Fruit fly (Drosophila melanogaster) whole organism, embryonic: ENCODE results near the gene Pxd.

ENCODE experiments used
- Aef1 ChIP-seq: fragments of 200-800 bp; sonication (Bioruptor generic); IDR thresholded peaks from 3 replicates; pipeline ENCODE4 v1.3.6; 2022; ENCODE audit warnings: missing biosample characterization, missing genetic modification characterization
- CG11093 ChIP-seq: fragments of 200-800 bp; sonication (Bioruptor generic); IDR thresholded peaks from 3 replicates; pipeline ENCODE4 v1.3.6; 2022; ENCODE audit warnings: missing biosample characterization, missing genetic modification characterization
- CG11456 ChIP-seq: fragments of 200-800 bp; sonication (Bioruptor generic); IDR thresholded peaks from 3 replicates; pipeline ENCODE4 v1.3.6; 2022; ENCODE audit warnings: missing biosample characterization, missing genetic modification characterization
- CG12071 ChIP-seq: fragments of 200-800 bp; sonication (Bioruptor generic); optimal IDR thresholded peaks from 3 replicates; lab custom pipeline; 2018; ENCODE audit warnings: missing biosample characterization, mild to moderate bottlenecking, missing genetic modification characterization
- CG13424 ChIP-seq: fragments of 200-800 bp; sonication (Bioruptor generic); optimal IDR thresholded peaks from 2 replicates; lab custom pipeline; 2019; ENCODE audit warnings: missing biosample characterization, mild to moderate bottlenecking, missing genetic modification characterization, moderate library complexity
- CG14050 ChIP-seq: fragments of 200-800 bp; sonication (Bioruptor generic); IDR thresholded peaks from 3 replicates; pipeline ENCODE4 v1.3.6; 2022; ENCODE audit warnings: missing biosample characterization, missing genetic modification characterization
- CG14667 ChIP-seq: fragments of 200-800 bp; sonication (Bioruptor generic); IDR thresholded peaks from 2 replicates; pipeline ENCODE4 v1.3.6; 2022; ENCODE audit warnings: missing biosample characterization, missing genetic modification characterization
- CG16863 ChIP-seq: fragments of 200-800 bp; sonication (Bioruptor generic); optimal IDR thresholded peaks from 3 replicates; lab custom pipeline; 2016; ENCODE audit warnings: missing biosample characterization, missing genetic modification characterization
- CG17385 ChIP-seq: fragments of 200-800 bp; sonication (Bioruptor generic); optimal IDR thresholded peaks from 3 replicates; lab custom pipeline; 2018; ENCODE audit warnings: missing biosample characterization, mild to moderate bottlenecking, missing genetic modification characterization
- CG18011 ChIP-seq: fragments of 200-800 bp; sonication (Bioruptor generic); optimal IDR thresholded peaks from 2 replicates; lab custom pipeline; 2017; ENCODE audit warnings: missing biosample characterization, missing genetic modification characterization, mild to moderate bottlenecking, moderate library complexity, missing genotype
- CG18599 ChIP-seq: fragments of 200-800 bp; sonication (Bioruptor generic); optimal IDR thresholded peaks from 3 replicates; lab custom pipeline; 2017; ENCODE audit warnings: missing biosample characterization, missing genetic modification characterization, mild to moderate bottlenecking, moderate library complexity, missing genetic modification reagents
- CG2202 ChIP-seq: fragments of 200-800 bp; sonication (Bioruptor generic); optimal IDR thresholded peaks from 2 replicates; lab custom pipeline; 2018; ENCODE audit warnings: missing biosample characterization, mild to moderate bottlenecking, missing genetic modification characterization
- CG31388 ChIP-seq: fragments of 200-800 bp; sonication (Bioruptor generic); optimal IDR thresholded peaks from 2 replicates; lab custom pipeline; 2016; ENCODE audit warnings: missing biosample characterization, missing genetic modification characterization
- CG32767 ChIP-seq: fragments of 200-800 bp; sonication (Bioruptor generic); IDR thresholded peaks from 2 replicates; pipeline ENCODE4 v1.3.6; 2022; ENCODE audit warnings: missing biosample characterization, missing genetic modification characterization
- CG33557 ChIP-seq: fragments of 200-800 bp; sonication (Bioruptor generic); optimal IDR thresholded peaks from 2 replicates; lab custom pipeline; 2019; ENCODE audit warnings: missing biosample characterization, mild to moderate bottlenecking, missing genetic modification characterization, moderate library complexity
- CG34376 ChIP-seq: fragments of 200-800 bp; sonication (Bioruptor generic); optimal IDR thresholded peaks from 2 replicates; lab custom pipeline; 2018; ENCODE audit warnings: missing biosample characterization, mild to moderate bottlenecking, missing genetic modification characterization
- CG4282 ChIP-seq: fragments of 200-800 bp; sonication (Bioruptor generic); optimal IDR thresholded peaks from 2 replicates; lab custom pipeline; 2016; ENCODE audit warnings: missing biosample characterization, missing genetic modification characterization
- CG5180 ChIP-seq: fragments of 200-800 bp; sonication (Bioruptor generic); optimal IDR thresholded peaks from 3 replicates; lab custom pipeline; 2017; ENCODE audit warnings: missing biosample characterization, missing genetic modification characterization, mild to moderate bottlenecking, moderate library complexity, missing genetic modification reagents
- CG6654 ChIP-seq: fragments of 200-800 bp; sonication (Bioruptor generic); optimal IDR thresholded peaks from 2 replicates; lab custom pipeline; 2017; ENCODE audit warnings: missing biosample characterization, mild to moderate bottlenecking, missing genetic modification characterization
- CG6689 ChIP-seq: fragments of 200-800 bp; sonication (Bioruptor generic); IDR thresholded peaks from 2 replicates; pipeline ENCODE4 v1.3.6; 2022; ENCODE audit warnings: missing biosample characterization, missing genetic modification characterization
- CG7928 ChIP-seq: fragments of 200-800 bp; sonication (Bioruptor generic); optimal IDR thresholded peaks from 2 replicates; lab custom pipeline; 2017; ENCODE audit warnings: missing biosample characterization, mild to moderate bottlenecking, missing genetic modification characterization
- CG7987 ChIP-seq: fragments of 200-800 bp; sonication (Bioruptor generic); optimal IDR thresholded peaks from 2 replicates; lab custom pipeline; 2018; ENCODE audit warnings: missing biosample characterization, mild to moderate bottlenecking, missing genetic modification characterization, moderate library complexity
- CG9932 ChIP-seq: fragments of 200-800 bp; sonication (Bioruptor generic); IDR thresholded peaks from 2 replicates; pipeline ENCODE4 v1.3.6; 2022; ENCODE audit warnings: missing biosample characterization, missing genetic modification characterization
- Camta ChIP-seq: fragments of 200-800 bp; sonication (Bioruptor generic); optimal IDR thresholded peaks from 2 replicates; lab custom pipeline; 2016; ENCODE audit warnings: missing biosample characterization, missing genetic modification characterization
- D19B ChIP-seq: fragments of 200-800 bp; sonication (Bioruptor generic); optimal IDR thresholded peaks from 2 replicates; lab custom pipeline; 2017; ENCODE audit warnings: missing biosample characterization, mild to moderate bottlenecking, missing genetic modification characterization
- Kr ChIP-seq: fragments of 200-800 bp; sonication (Bioruptor generic); optimal IDR thresholded peaks from 2 replicates; lab custom pipeline; 2017; ENCODE audit warnings: missing biosample characterization, mild to moderate bottlenecking, missing genetic modification characterization
- Lim3 ChIP-seq: fragments of 200-800 bp; sonication (Bioruptor generic); IDR thresholded peaks from 2 replicates; pipeline ENCODE4 v1.3.6; 2022; ENCODE audit warnings: missing biosample characterization, missing genetic modification characterization
- Lpt ChIP-seq: fragments of >200 bp; optimal IDR thresholded peaks from 2 replicates; lab custom pipeline; 2018; ENCODE audit warnings: missing biosample characterization, missing genetic modification characterization
- MTF-1 ChIP-seq: fragments of 200-800 bp; sonication (Bioruptor generic); optimal IDR thresholded peaks from 2 replicates; lab custom pipeline; 2018; ENCODE audit warnings: missing biosample characterization, mild to moderate bottlenecking, missing genetic modification characterization, borderline replicate concordance
- NC2α ChIP-seq: fragments of 200-800 bp; sonication (Bioruptor generic); optimal IDR thresholded peaks from 2 replicates; lab custom pipeline; 2016; ENCODE audit warnings: missing biosample characterization, missing genetic modification characterization
- NC2β ChIP-seq: fragments of 200-800 bp; sonication (Bioruptor generic); optimal IDR thresholded peaks from 2 replicates; lab custom pipeline; 2016; ENCODE audit warnings: missing biosample characterization, missing genetic modification characterization
- NFAT ChIP-seq: fragments of 200-800 bp; sonication (Bioruptor generic); IDR thresholded peaks from 2 replicates; pipeline ENCODE4 v1.3.6; 2022; ENCODE audit warnings: missing biosample characterization, missing genetic modification characterization
- Pdp1 ChIP-seq, 2 experiments: fragments of 200-800 bp; sonication (Bioruptor generic); optimal IDR thresholded peaks; 3 replicates each; lab custom pipeline; 2016; ENCODE audit warnings: missing biosample characterization in 2 of 2, missing genetic modification characterization in 2 of 2, mild to moderate bottlenecking in 1 of 2, moderate library complexity in 1 of 2
- Stat92E ChIP-seq, 3 experiments: fragments of >200 bp in 2 of 3; fragments of 200-800 bp in 1 of 3; sonication (Bioruptor generic) in 1 of 3; optimal IDR thresholded peaks; 2 replicates each; lab custom pipeline; 2017 to 2019; ENCODE audit warnings: missing biosample characterization in 3 of 3, missing genetic modification characterization in 3 of 3, mild to moderate bottlenecking in 1 of 3, moderate library complexity in 1 of 3
- Xbp1 ChIP-seq: fragments of 200-800 bp; sonication (Bioruptor generic); optimal IDR thresholded peaks from 3 replicates; lab custom pipeline; 2016; ENCODE audit warnings: missing biosample characterization, mild to moderate bottlenecking, missing genetic modification characterization
- ac ChIP-seq: fragments of 200-800 bp; sonication (Bioruptor generic); optimal IDR thresholded peaks from 3 replicates; lab custom pipeline; 2017; ENCODE audit warnings: missing biosample characterization, mild to moderate bottlenecking, missing genetic modification characterization
- az2 ChIP-seq: fragments of 200-800 bp; sonication (Bioruptor generic); optimal IDR thresholded peaks from 3 replicates; lab custom pipeline; 2016; ENCODE audit warnings: missing biosample characterization, missing genetic modification characterization
- bsh ChIP-seq, 2 experiments: fragments of 200-800 bp; sonication (Bioruptor generic); optimal IDR thresholded peaks; 2 replicates each; lab custom pipeline; 2017 to 2018; ENCODE audit warnings: mild to moderate bottlenecking in 2 of 2, missing biosample characterization in 2 of 2, missing genetic modification characterization in 2 of 2, moderate library complexity in 1 of 2
- emc ChIP-seq: fragments of 200-800 bp; sonication (Bioruptor generic); optimal IDR thresholded peaks from 2 replicates; lab custom pipeline; 2016; ENCODE audit warnings: missing biosample characterization, missing genetic modification characterization
- exex ChIP-seq: fragments of 200-800 bp; sonication (Bioruptor generic); optimal IDR thresholded peaks from 4 replicates; lab custom pipeline; 2018; ENCODE audit warnings: missing biosample characterization, mild to moderate bottlenecking, missing genetic modification characterization, moderate library complexity
- gcm2 ChIP-seq: fragments of 200-800 bp; sonication (Bioruptor generic); optimal IDR thresholded peaks from 2 replicates; lab custom pipeline; 2016; ENCODE audit warnings: missing biosample characterization, missing genetic modification characterization
- gem ChIP-seq: fragments of 200-800 bp; sonication (Bioruptor generic); optimal IDR thresholded peaks from 2 replicates; lab custom pipeline; 2019; ENCODE audit warnings: missing biosample characterization, mild to moderate bottlenecking, missing genetic modification characterization, moderate library complexity
- knrl ChIP-seq: fragments of 200-800 bp; sonication (Bioruptor generic); IDR thresholded peaks from 3 replicates; pipeline ENCODE4 v1.3.6; 2022; ENCODE audit warnings: missing biosample characterization, missing genetic modification characterization; ENCODE audit not compliant: partially characterized antibody
- lov ChIP-seq, 2 experiments: fragments of 200-800 bp in 1 of 2; fragments of >200 bp in 1 of 2; sonication (Bioruptor generic) in 1 of 2; IDR thresholded peaks in 1 of 2; optimal IDR thresholded peaks in 1 of 2; 2 replicates in 1 of 2; 3 replicates in 1 of 2; pipeline versions ENCODE4 v1.3.6 to Lab custom; 2017 to 2022; ENCODE audit warnings: missing biosample characterization in 1 of 2, missing genetic modification characterization in 1 of 2
- psq ChIP-seq: fragments of 200-800 bp; sonication (Bioruptor generic); optimal IDR thresholded peaks from 2 replicates; lab custom pipeline; 2017; ENCODE audit warnings: missing biosample characterization, missing genetic modification characterization
- ranshi ChIP-seq: fragments of 200-800 bp; sonication (Bioruptor generic); IDR thresholded peaks from 2 replicates; pipeline ENCODE4 v1.3.6; 2022; ENCODE audit warnings: missing biosample characterization, missing genetic modification characterization
- row ChIP-seq: fragments of 200-800 bp; sonication (Bioruptor generic); IDR thresholded peaks from 3 replicates; pipeline ENCODE4 v1.3.6; 2022; ENCODE audit warnings: missing biosample characterization, missing genetic modification characterization
- run ChIP-seq: fragments of 200-800 bp; sonication (Bioruptor generic); optimal IDR thresholded peaks from 3 replicates; lab custom pipeline; 2018; ENCODE audit warnings: missing biosample characterization, mild to moderate bottlenecking, missing genetic modification characterization
- ssp ChIP-seq: fragments of 200-800 bp; sonication (Bioruptor generic); IDR thresholded peaks from 2 replicates; pipeline ENCODE4 v1.3.6; 2022; ENCODE audit warnings: missing biosample characterization, missing genetic modification characterization
- zf30C ChIP-seq: fragments of 200-800 bp; sonication (Bioruptor generic); optimal IDR thresholded peaks from 3 replicates; lab custom pipeline; 2018; ENCODE audit warnings: missing biosample characterization, mild to moderate bottlenecking, missing genetic modification characterization

Gene Pxd

dm6 chr3R:17060244-17060664 is 45.9 kb downstream of the Pxd start (continued):
- TF ChIP-seq CG7928 (GFP tag; lab: Kevin White, UChicago) (no peak), CG14050 (GFP tag; lab: Robert Waterston, UW) (no peak), CG17385 (GFP tag; lab: Kevin White, UChicago) (peak; percentile 50), CG6689 (GFP tag; lab: Robert Waterston, UW) (0 out of 2 replicates have a peak, but pooled peaks have one; percentile 44), knrl (GFP tag; lab: Robert Waterston, UW) (no peak), CG18011 (no peak), MTF-1 (GFP tag; lab: Kevin White, UChicago) (no peak), CG4282 (no peak), CG5180 (GFP tag; lab: Kevin White, UChicago) (peak; percentile 15), D19B (GFP tag; lab: Kevin White, UChicago) (no peak), CG2202 (no peak), CG11093 (no peak), ac (GFP tag; lab: Kevin White, UChicago) (no peak), CG32767 (GFP tag; lab: Robert Waterston, UW) (peak; percentile 18; the same call in 1 of the 2 replicates), CG9932 (GFP tag; lab: Robert Waterston, UW) (no peak), Aef1 (GFP tag; lab: Robert Waterston, UW) (peak; percentile 17; the same call in 1 of the 3 replicates), gcm2 (peak; percentile 48), NFAT (GFP tag; lab: Robert Waterston, UW) (no peak), CG16863 (peak; percentile 44), CG6654 (peak; percentile 31), Camta (GFP tag; lab: Kevin White, UChicago) (no peak), CG31388 (GFP tag; lab: Kevin White, UChicago) (no peak), CG13424 (tag; lab: Kevin White, UChicago) (peak; percentile 60), psq (GFP tag; lab: Kevin White, UChicago) (no peak), Kr (no peak), ssp (GFP tag; lab: Robert Waterston, UW) (no peak), CG12071 (GFP tag; lab: Kevin White, UChicago) (no peak), gem (tag; lab: Kevin White, UChicago) (peak; percentile 72), lov (optimal IDR thresholded peaks at IDR 0.05; lab: Kevin White, UChicago) (no peak), lov (GFP tag; IDR thresholded peaks at IDR 0.05; lab: Robert Waterston, UW) (no peak), CG33557 (GFP tag; lab: Kevin White, UChicago) (peak; percentile 20), Xbp1 (GFP tag; lab: Kevin White, UChicago) (peak; percentile 53), CG7987 (GFP tag; lab: Kevin White, UChicago) (no peak), NC2α (no peak), emc (no peak), run (tag; lab: Kevin White, UChicago) (no peak), exex (tag; lab: Kevin White, UChicago) (no peak), az2 (GFP tag; lab: Kevin White, UChicago) (peak; percentile 39), Lim3 (GFP tag; lab: Robert Waterston, UW) (no peak), ranshi (GFP tag; lab: Robert Waterston, UW) (peak; percentile 24; the same call in 1 of the 2 replicates), CG18599 (GFP tag; lab: Kevin White, UChicago) (peak; percentile 57), row (GFP tag; lab: Robert Waterston, UW) (peak; percentile 61), Stat92E (GFP tag; optimal IDR thresholded peaks at IDR 0.05; lab: Kevin White, UChicago) (no peak), CG34376 (GFP tag; lab: Kevin White, UChicago) (no peak), Lpt (no peak), CG11456 (GFP tag; lab: Robert Waterston, UW) (no peak), NC2β (GFP tag; lab: Kevin White, UChicago) (no peak), Pdp1 (GFP tag; optimal IDR thresholded peaks at IDR 0.05; lab: Kevin White, UChicago) (peak; percentile 7 to 9), CG14667 (GFP tag; lab: Robert Waterston, UW) (no peak), zf30C (GFP tag; lab: Kevin White, UChicago) (no peak), bsh (GFP tag; optimal IDR thresholded peaks at IDR 0.05; lab: Kevin White, UChicago) (peak; percentile 49 to 53)
